Worm (Caenorhabditis elegans) whole organism, L4 larva: Measurements from ENCODE around the gene F40G9.6.

ENCODE experiments used
- fkh-10 ChIP-seq: fragments of 150-350 bp; optimal IDR thresholded peaks from 2 replicates; lab custom pipeline; 2014; ENCODE audit warnings: missing biosample characterization, missing genetic modification reagents, missing genetic modification characterization
- pqm-1 ChIP-seq: sonication (generic microtip); optimal IDR thresholded peaks from 2 replicates; lab custom pipeline; 2017; ENCODE audit warnings: missing biosample characterization, missing genetic modification characterization

DNA sequence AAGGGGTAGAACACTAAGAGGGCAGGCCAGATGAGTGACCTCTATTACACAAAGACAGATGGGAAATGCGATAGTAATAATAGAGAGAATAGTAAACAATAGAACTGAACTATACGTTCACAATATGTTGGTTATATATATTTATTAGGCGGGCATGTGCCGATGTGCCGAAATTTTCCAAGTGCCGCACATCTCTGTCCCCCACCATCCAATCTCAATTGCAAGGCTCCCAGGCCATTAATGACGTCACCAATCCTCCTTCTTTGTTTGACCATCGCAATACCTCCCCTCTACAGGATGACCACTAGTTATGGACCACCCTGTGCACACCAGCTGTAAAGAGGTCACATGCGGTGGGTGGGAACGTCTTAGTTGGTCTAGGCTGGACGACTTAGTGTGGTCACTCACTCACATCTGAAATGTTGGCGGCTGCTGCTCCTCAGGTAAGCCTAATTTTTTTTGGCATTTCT lies at the start of gene F40G9.6:
- no peak for TF ChIP-seq pqm-1 (tag; lab: Kevin White, UChicago)
- TF ChIP-seq fkh-10 (GFP tag; lab: Kevin White, UChicago), result no peak
